Worm (Caenorhabditis elegans) whole organism, L1 larva: ENCODE data around the gene F08B12.4.

Experiments
- alr-1 ChIP-seq: fragments of 200-800 bp; sonication (Bioruptor generic); optimal IDR thresholded peaks from 2 replicates; lab custom pipeline; 2018; ENCODE audit warnings: borderline replicate concordance, mild to moderate bottlenecking, missing genetic modification characterization, missing compliant biosample characterization
- aly-2 ChIP-seq: fragments of 150-350 bp; optimal IDR thresholded peaks from 2 replicates; lab custom pipeline; 2014; ENCODE audit warnings: missing biosample characterization, missing genetic modification characterization
- ceh-8 ChIP-seq: fragments of 200-800 bp; sonication (Bioruptor generic); optimal IDR thresholded peaks from 2 replicates; lab custom pipeline; 2018; ENCODE audit warnings: mild to moderate bottlenecking, missing genetic modification characterization, moderate library complexity, missing compliant biosample characterization
- ceh-82 ChIP-seq, 3 experiments: fragments of 150-350 bp in 1 of 3; sonication (generic microtip) in 2 of 3; optimal IDR thresholded peaks; 2 replicates each; lab custom pipeline; 2014 to 2017; ENCODE audit warnings: missing biosample characterization in 3 of 3, missing genetic modification characterization in 3 of 3
- ceh-88 ChIP-seq: fragments of 200-800 bp; sonication (Bioruptor generic); IDR thresholded peaks from 2 replicates; pipeline ENCODE4 v1.3.6; 2022; ENCODE audit warnings: missing genetic modification characterization, missing compliant biosample characterization
- dsc-1 ChIP-seq: sonication (generic microtip); optimal IDR thresholded peaks from 2 replicates; lab custom pipeline; 2016; ENCODE audit warnings: mild to moderate bottlenecking, missing genetic modification characterization, missing compliant biosample characterization
- efl-1 ChIP-seq, 4 experiments: fragments of 150-350 bp; optimal IDR thresholded peaks in 3 of 4; peaks in 1 of 4; 1 replicate in 1 of 4; 2 replicates in 3 of 4; lab custom pipeline; 2014; ENCODE audit warnings: missing biosample characterization in 2 of 4, missing genetic modification characterization in 2 of 4, missing genetic modification reagents in 2 of 4
- egl-27 ChIP-seq, 2 experiments: fragments of 150-350 bp in 1 of 2; sonication (generic microtip); optimal IDR thresholded peaks; 3 replicates each; lab custom pipeline; 2017 to 2018; ENCODE audit warnings: missing biosample characterization in 2 of 2, missing genetic modification characterization in 2 of 2, missing genetic modification reagents in 2 of 2
- elt-2 ChIP-seq: sonication (generic microtip); optimal IDR thresholded peaks from 2 replicates; lab custom pipeline; 2016; ENCODE audit warnings: missing genetic modification characterization, mild to moderate bottlenecking, inconsistent platforms, missing compliant biosample characterization, missing genetic modification reagents
- elt-3 ChIP-seq, 6 experiments: fragments of 150-350 bp in 1 of 6; sonication (generic microtip); optimal IDR thresholded peaks; 2 replicates each; lab custom pipeline; 2017 to 2018; ENCODE audit warnings: missing biosample characterization in 6 of 6, missing genetic modification characterization in 6 of 6, inconsistent platforms in 1 of 6
- fkh-4 ChIP-seq: sonication (generic microtip); optimal IDR thresholded peaks from 2 replicates; lab custom pipeline; 2016; ENCODE audit warnings: missing compliant biosample characterization, missing genetic modification characterization, borderline replicate concordance
- fkh-8 ChIP-seq: sonication (generic microtip); optimal IDR thresholded peaks from 2 replicates; lab custom pipeline; 2016; ENCODE audit warnings: mild to moderate bottlenecking, missing genetic modification characterization, missing compliant biosample characterization
- hpl-2 ChIP-seq: fragments of 150-350 bp; optimal IDR thresholded peaks from 2 replicates; lab custom pipeline; 2014; ENCODE audit warnings: missing biosample characterization, missing genetic modification reagents, missing genetic modification characterization
- jun-1 ChIP-seq: fragments of 150-350 bp; optimal IDR thresholded peaks from 2 replicates; lab custom pipeline; 2014; ENCODE audit warnings: missing biosample characterization, missing genetic modification reagents, missing genetic modification characterization
- lin-14 ChIP-seq: fragments of 200-800 bp; sonication (Bioruptor generic); optimal IDR thresholded peaks from 2 replicates; lab custom pipeline; 2018; ENCODE audit warnings: mild to moderate bottlenecking, missing genetic modification characterization, moderate library complexity, missing compliant biosample characterization
- lin-15B ChIP-seq: fragments of 150-350 bp; sonication (generic microtip); optimal IDR thresholded peaks from 3 replicates; lab custom pipeline; 2014; ENCODE audit warnings: missing biosample characterization, missing genetic modification characterization
- lin-35 ChIP-seq, 2 experiments: fragments of 150-350 bp; optimal IDR thresholded peaks; 2 replicates each; lab custom pipeline; 2014; ENCODE audit warnings: missing biosample characterization in 2 of 2, missing genetic modification characterization in 2 of 2, missing genetic modification reagents in 2 of 2
- lin-39 ChIP-seq: fragments of 150-350 bp; optimal IDR thresholded peaks from 2 replicates; lab custom pipeline; 2014; ENCODE audit warnings: missing biosample characterization, missing genetic modification reagents, missing genetic modification characterization
- lir-3 ChIP-seq: sonication (generic microtip); optimal IDR thresholded peaks from 2 replicates; lab custom pipeline; 2016; ENCODE audit warnings: mild to moderate bottlenecking, missing genetic modification characterization, moderate library complexity, missing compliant biosample characterization; ENCODE audit not compliant: poor library complexity
- lsy-2 ChIP-seq, 2 experiments: fragments of 150-350 bp; optimal IDR thresholded peaks; 2 replicates each; lab custom pipeline; 2014; ENCODE audit warnings: missing biosample characterization in 2 of 2, missing genetic modification characterization in 2 of 2
- mdl-1 ChIP-seq, 2 experiments: fragments of 150-350 bp; optimal IDR thresholded peaks; 2 replicates each; lab custom pipeline; 2014 to 2017; ENCODE audit warnings: missing biosample characterization in 2 of 2, missing genetic modification characterization in 2 of 2, inconsistent platforms in 1 of 2
- mef-2 ChIP-seq: fragments of 150-350 bp; optimal IDR thresholded peaks from 2 replicates; lab custom pipeline; 2014; ENCODE audit warnings: missing biosample characterization, missing genetic modification characterization
- mep-1 ChIP-seq: fragments of 150-350 bp; optimal IDR thresholded peaks from 2 replicates; lab custom pipeline; 2014; ENCODE audit warnings: missing biosample characterization, missing genetic modification characterization
- nhr-19 ChIP-seq: fragments of 200-800 bp; sonication (Bioruptor generic); conservative IDR thresholded peaks from 2 replicates; pipeline ENCODE4 v1.3.6; 2022; ENCODE audit warnings: missing genetic modification characterization, missing compliant biosample characterization
- nhr-20 ChIP-seq: sonication (generic microtip); optimal IDR thresholded peaks from 2 replicates; lab custom pipeline; 2016; ENCODE audit warnings: mild to moderate bottlenecking, missing genetic modification characterization, missing compliant biosample characterization
- nhr-237 ChIP-seq: fragments of 150-350 bp; optimal IDR thresholded peaks from 2 replicates; lab custom pipeline; 2014; ENCODE audit warnings: missing biosample characterization, missing genetic modification characterization
- nhr-71 ChIP-seq: sonication (generic microtip); optimal IDR thresholded peaks from 2 replicates; lab custom pipeline; 2016; ENCODE audit warnings: mild to moderate bottlenecking, missing genetic modification characterization, moderate library complexity, missing compliant biosample characterization
- nhr-77 ChIP-seq: fragments of 150-350 bp; optimal IDR thresholded peaks from 2 replicates; lab custom pipeline; 2014; ENCODE audit warnings: missing biosample characterization, missing genetic modification characterization
- nhr-90 ChIP-seq: sonication (generic microtip); optimal IDR thresholded peaks from 2 replicates; lab custom pipeline; 2016; ENCODE audit warnings: mild to moderate bottlenecking, missing genetic modification characterization, missing compliant biosample characterization; ENCODE audit not compliant: poor library complexity
- pag-3 ChIP-seq: sonication (generic microtip); optimal IDR thresholded peaks from 2 replicates; lab custom pipeline; 2017; ENCODE audit warnings: missing genetic modification characterization, mild to moderate bottlenecking, missing compliant biosample characterization, antibody characterized with exemption, borderline replicate concordance; ENCODE audit not compliant: insufficient read depth
- rnt-1 ChIP-seq: sonication (generic microtip); optimal IDR thresholded peaks from 2 replicates; lab custom pipeline; 2016; ENCODE audit warnings: mild to moderate bottlenecking, missing genetic modification characterization, moderate library complexity, missing compliant biosample characterization
- snu-23 ChIP-seq: sonication (generic microtip); optimal IDR thresholded peaks from 2 replicates; lab custom pipeline; 2016; ENCODE audit warnings: missing genetic modification characterization, missing compliant biosample characterization
- sox-4 ChIP-seq: sonication (generic microtip); optimal IDR thresholded peaks from 2 replicates; lab custom pipeline; 2016; ENCODE audit warnings: missing genetic modification characterization, missing compliant biosample characterization
- sptf-1 ChIP-seq: fragments of 150-350 bp; optimal IDR thresholded peaks from 2 replicates; lab custom pipeline; 2014; ENCODE audit warnings: missing biosample characterization, missing genetic modification characterization
- swsn-7 ChIP-seq: sonication (generic microtip); optimal IDR thresholded peaks from 2 replicates; lab custom pipeline; 2016; ENCODE audit warnings: missing genetic modification characterization, missing compliant biosample characterization
- unc-130 ChIP-seq: fragments of 150-350 bp; optimal IDR thresholded peaks from 2 replicates; lab custom pipeline; 2017; ENCODE audit warnings: missing biosample characterization, missing genetic modification characterization, inconsistent platforms
- unc-30 ChIP-seq: sonication (generic microtip); optimal IDR thresholded peaks from 2 replicates; lab custom pipeline; 2017; ENCODE audit warnings: missing biosample characterization, missing genetic modification characterization
- unc-62 ChIP-seq: fragments of 150-350 bp; optimal IDR thresholded peaks from 2 replicates; lab custom pipeline; 2014; ENCODE audit warnings: missing biosample characterization, missing genetic modification reagents, missing genetic modification characterization
- xbp-1 ChIP-seq: sonication (generic microtip); optimal IDR thresholded peaks from 2 replicates; lab custom pipeline; 2016; ENCODE audit warnings: missing genetic modification characterization, missing compliant biosample characterization
- zip-4 ChIP-seq: fragments of 200-800 bp; sonication (Bioruptor generic); optimal IDR thresholded peaks from 2 replicates; lab custom pipeline; 2018; ENCODE audit warnings: mild to moderate bottlenecking, missing genetic modification characterization, moderate library complexity, missing compliant biosample characterization
- ztf-4 ChIP-seq: fragments of 150-350 bp; optimal IDR thresholded peaks from 2 replicates; lab custom pipeline; 2014; ENCODE audit warnings: missing biosample characterization, missing genetic modification characterization

The F08B12.4 gene

ce11 chrX:11411675-11412074 is 4.1 kb upstream of the F08B12.4 start:
- TF ChIP-seq mef-2 (tag; lab: Kevin White, UChicago) (no peak), ceh-88 (no peak), nhr-77 (no peak), ceh-8 (GFP tag; lab: Kevin White, UChicago) (no peak), sptf-1 (tag; lab: Kevin White, UChicago) (no peak), ztf-4 (tag; lab: Kevin White, UChicago) (no peak), mep-1 (no peak), unc-62 (GFP tag; lab: Kevin White, UChicago) (no peak), xbp-1 (no peak), fkh-8 (tag; lab: Kevin White, UChicago) (no peak), elt-3 (tag; optimal IDR thresholded peaks at IDR 0.05; lab: Kevin White, UChicago) (no peak), hpl-2 (GFP tag; lab: Kevin White, UChicago) (no peak), alr-1 (tag; lab: Kevin White, UChicago) (no peak)

ce11 chrX:11409457-11409856 is 1.9 kb upstream of the F08B12.4 start:
- TF ChIP-seq rnt-1 (peak; percentile 58), sox-4 (tag; lab: Kevin White, UChicago) (no peak), efl-1 (optimal IDR thresholded peaks at IDR 0.05; lab: Kevin White, UChicago) (no peak), efl-1 (GFP tag; optimal IDR thresholded peaks at IDR 0.05 in 1 of 2; lab: Kevin White, UChicago) (peak in 1 of 2 experiments; percentile 55), lin-15B (tag; lab: Kevin White, UChicago) (no peak), elt-2 (tag; lab: Kevin White, UChicago) (peak; percentile 37), nhr-237 (tag; lab: Kevin White, UChicago) (no peak), dsc-1 (tag; lab: Kevin White, UChicago) (no peak), unc-30 (tag; lab: Kevin White, UChicago) (no peak), swsn-7 (no peak), zip-4 (GFP tag; lab: Kevin White, UChicago) (no peak), nhr-90 (no peak), nhr-71 (tag; lab: Kevin White, UChicago) (peak; percentile 62), snu-23 (GFP tag; lab: Kevin White, UChicago) (peak; percentile 32), elt-3 (tag; optimal IDR thresholded peaks at IDR 0.05; lab: Kevin White, UChicago) (peak in 1 of 6 experiments; percentile 24), lin-35 (GFP tag; optimal IDR thresholded peaks at IDR 0.05; lab: Kevin White, UChicago) (peak in 1 of 2 experiments; percentile 35), aly-2 (no peak), lin-14 (peak; percentile 47), fkh-4 (tag; lab: Kevin White, UChicago) (no peak), nhr-20 (tag; lab: Kevin White, UChicago) (peak; percentile 39), lsy-2 (tag; optimal IDR thresholded peaks at IDR 0.05; lab: Kevin White, UChicago) (peak in 1 of 2 experiments; percentile 44), lin-39 (tag; lab: Kevin White, UChicago) (no peak), nhr-19 (GFP tag; lab: Robert Waterston, UW) (peak; percentile 38; the same call in 1 of the 2 replicates), lir-3 (tag; lab: Kevin White, UChicago) (peak; percentile 4), egl-27 (tag; optimal IDR thresholded peaks at IDR 0.05; lab: Kevin White, UChicago) (no peak), jun-1 (peak; percentile 55), ztf-4 (tag; lab: Kevin White, UChicago) (peak; percentile 3), unc-130 (tag; lab: Kevin White, UChicago) (peak; percentile 63)

- no peak for TF ChIP-seq mdl-1 (tag; optimal IDR thresholded peaks at IDR 0.05; lab: Kevin White, UChicago)
- TF ChIP-seq ceh-82 (tag; optimal IDR thresholded peaks at IDR 0.05; lab: Kevin White, UChicago), result no peak
- TF ChIP-seq pag-3 (tag; lab: Kevin White, UChicago), result no peak
Observed at ce11 chrX:11406784-11407183, 748 bp downstream of the F08B12.4 start.
